Worm (Caenorhabditis elegans): ENCODE data around the gene nlp-79.

Gene nlp-79

DNA sequence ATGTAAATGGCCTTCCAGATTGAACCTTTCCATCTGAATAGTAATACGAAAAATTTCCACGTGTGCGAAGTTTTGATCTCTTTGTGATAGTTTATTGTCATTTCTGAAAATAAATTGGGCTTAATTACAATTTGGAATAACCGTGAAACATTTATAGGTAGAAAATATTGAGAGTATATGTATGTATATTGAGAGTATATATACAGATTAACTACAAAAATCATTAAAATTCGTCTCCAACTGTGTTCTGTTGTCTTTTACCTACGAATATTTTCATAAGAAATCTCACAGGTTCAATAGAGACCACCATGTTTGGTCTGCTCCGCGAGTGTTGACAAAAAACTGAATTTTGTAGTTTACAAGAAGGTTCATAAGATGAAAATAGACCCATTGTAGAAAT, 36.4 kb upstream of the nlp-79 start, which contains the start of gene best-2:
best-2 (minus strand) TSS at position 101 of the 400 bp plus-strand sequence.
- no peak for TF ChIP-seq F13C5.2 (tag; optimal IDR thresholded peaks at IDR 0.05)
- TF ChIP-seq tbx-37 (GFP tag; conservative IDR thresholded peaks at IDR 0.05), result no peak
- no peak for TF ChIP-seq hmbx-1 (tag; optimal IDR thresholded peaks at IDR 0.05)
- TF ChIP-seq B0310.2 (tag; optimal IDR thresholded peaks at IDR 0.05), result no peak
- TF ChIP-seq tra-4 (tag; optimal IDR thresholded peaks at IDR 0.05), result no peak
- no peak for TF ChIP-seq pes-1 (GFP tag; IDR thresholded peaks at IDR 0.05)
- no peak for TF ChIP-seq hmg-4 (GFP tag; optimal IDR thresholded peaks at IDR 0.05)
- no peak for TF ChIP-seq ets-7 (tag; optimal IDR thresholded peaks at IDR 0.05)
- no peak for TF ChIP-seq ceh-36 (tag; optimal IDR thresholded peaks at IDR 0.05)
- TF ChIP-seq ama-1 (optimal IDR thresholded peaks at IDR 0.05), result no peak
- TF ChIP-seq flt-1 (GFP tag; IDR thresholded peaks at IDR 0.05), result no peak
- TF ChIP-seq aly-1 (tag; optimal IDR thresholded peaks at IDR 0.05), result no peak

DNA sequence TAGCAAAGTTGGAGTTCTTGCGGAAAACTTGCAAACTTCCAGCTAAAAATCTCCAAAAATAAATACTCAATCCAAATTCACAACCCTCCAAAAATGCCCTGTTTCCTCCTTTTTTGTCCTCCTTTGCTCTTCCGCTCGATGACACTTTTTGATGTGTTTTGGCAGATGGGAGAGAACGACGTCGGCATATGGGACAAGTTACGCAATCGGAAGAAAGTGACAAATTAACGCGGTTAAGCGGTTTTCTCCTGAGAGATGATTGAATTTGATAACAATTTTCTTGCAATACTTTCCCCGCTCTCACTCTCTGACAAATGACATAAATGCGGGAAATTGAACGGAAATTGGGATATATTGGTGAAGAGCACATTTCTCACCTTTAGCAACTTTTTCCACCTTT, 32.7 kb upstream of the nlp-79 start:
- TF ChIP-seq ceh-36 (tag; optimal IDR thresholded peaks at IDR 0.05), result no peak
- TF ChIP-seq hnd-1 (tag; optimal IDR thresholded peaks at IDR 0.05), result no peak
- no peak for TF ChIP-seq tbx-37 (GFP tag; conservative IDR thresholded peaks at IDR 0.05)
- no peak for TF ChIP-seq B0310.2 (tag; optimal IDR thresholded peaks at IDR 0.05)
- TF ChIP-seq ets-7 (tag; optimal IDR thresholded peaks at IDR 0.05), result no peak
- no peak for TF ChIP-seq tbx-11 (GFP tag; IDR thresholded peaks at IDR 0.05)
- no peak for TF ChIP-seq ama-1 (optimal IDR thresholded peaks at IDR 0.05)
- no peak for TF ChIP-seq sea-1 (GFP tag; conservative IDR thresholded peaks at IDR 0.05)
- no peak for TF ChIP-seq tra-4 (tag; optimal IDR thresholded peaks at IDR 0.05)
- no peak for TF ChIP-seq flt-1 (GFP tag; IDR thresholded peaks at IDR 0.05)
- no peak for TF ChIP-seq hmbx-1 (tag; optimal IDR thresholded peaks at IDR 0.05)
- no peak for TF ChIP-seq pes-1 (GFP tag; IDR thresholded peaks at IDR 0.05)
- no peak for TF ChIP-seq F13C5.2 (tag; optimal IDR thresholded peaks at IDR 0.05)
- TF ChIP-seq aly-1 (tag; optimal IDR thresholded peaks at IDR 0.05), result no peak
- no peak for TF ChIP-seq hmg-4 (GFP tag; optimal IDR thresholded peaks at IDR 0.05)
- no peak for TF ChIP-seq scrt-1 (GFP tag; IDR thresholded peaks at IDR 0.05)
- no peak for TF ChIP-seq ceh-13 (GFP tag; optimal IDR thresholded peaks at IDR 0.05)

DNA sequence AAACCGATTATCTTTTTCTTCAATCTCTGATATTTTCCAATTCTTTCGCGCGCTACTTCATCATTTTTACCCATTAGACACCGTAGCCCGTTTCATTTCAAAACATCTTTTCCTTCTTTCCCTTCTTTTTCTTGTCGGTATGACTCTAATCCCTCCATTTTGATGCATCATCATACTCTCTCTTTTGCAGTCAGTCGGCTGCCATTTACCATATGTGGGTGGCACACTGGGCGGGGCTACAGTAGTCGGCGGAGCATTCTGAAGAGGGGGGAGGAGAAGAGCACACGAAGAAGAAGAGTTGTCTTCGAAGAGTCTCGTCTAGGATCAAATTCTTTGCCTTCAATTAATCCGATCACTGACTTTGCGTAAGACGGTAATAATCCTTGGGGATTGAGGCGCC, 30.6 kb upstream of the nlp-79 start, which contains the start of gene unc-30:
unc-30 (plus strand) TSS at position 184 of the 400 bp plus-strand sequence.
- no peak for TF ChIP-seq aly-1 (tag; optimal IDR thresholded peaks at IDR 0.05)
- peak; percentile 63 for TF ChIP-seq ceh-36 (tag; optimal IDR thresholded peaks at IDR 0.05)
- no peak for TF ChIP-seq tra-4 (tag; optimal IDR thresholded peaks at IDR 0.05)
- TF ChIP-seq sea-1 (GFP tag; conservative IDR thresholded peaks at IDR 0.05), result no peak
- no peak for TF ChIP-seq pes-1 (GFP tag; IDR thresholded peaks at IDR 0.05)

DNA sequence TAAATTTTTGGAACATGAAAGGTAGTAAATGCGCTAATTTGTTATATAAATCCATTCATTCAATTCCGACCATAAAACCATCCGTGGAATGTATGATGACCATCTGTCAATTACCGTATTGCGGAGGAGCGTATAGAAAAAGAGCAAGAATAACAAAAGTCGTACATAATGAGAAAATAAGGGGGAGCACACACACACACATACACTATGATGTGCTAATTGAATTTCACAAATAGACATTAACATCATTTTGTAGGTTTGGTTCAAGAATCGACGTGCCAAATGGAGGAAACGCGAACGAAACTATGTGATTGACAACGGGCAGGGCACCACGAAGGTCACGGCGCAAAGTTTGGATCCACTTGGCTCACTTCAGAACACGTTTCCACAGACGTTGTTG, 28.0 kb upstream of the nlp-79 start:
- TF ChIP-seq tra-4 (tag; optimal IDR thresholded peaks at IDR 0.05) (no peak), flt-1 (GFP tag; IDR thresholded peaks at IDR 0.05) (no peak), pes-1 (GFP tag; IDR thresholded peaks at IDR 0.05) (no peak), ceh-36 (tag; optimal IDR thresholded peaks at IDR 0.05) (no peak), ets-7 (tag; optimal IDR thresholded peaks at IDR 0.05) (no peak), hmbx-1 (tag; optimal IDR thresholded peaks at IDR 0.05) (no peak)

DNA sequence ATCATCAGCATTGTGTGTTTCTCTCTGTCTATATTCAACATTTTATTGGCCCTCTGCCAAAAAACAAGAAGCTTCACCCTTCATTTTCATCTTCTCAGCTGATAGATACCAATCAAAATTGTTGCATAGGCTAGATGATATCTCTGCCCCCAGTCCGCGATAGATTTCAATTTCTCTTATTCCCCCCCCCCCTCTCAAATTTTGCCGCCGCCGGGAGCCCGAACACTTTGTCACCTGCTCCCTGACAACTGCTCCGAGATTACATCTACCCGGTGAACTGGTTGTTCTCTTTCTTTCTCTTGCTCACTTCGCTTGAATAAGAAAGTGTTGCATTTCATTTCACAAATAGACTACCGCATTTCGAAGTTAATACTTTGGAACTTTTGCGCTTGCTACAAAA, 23.4 kb upstream of the nlp-79 start:
- TF ChIP-seq tbx-11 (GFP tag; IDR thresholded peaks at IDR 0.05) (no peak), hmg-4 (GFP tag; optimal IDR thresholded peaks at IDR 0.05) (no peak), tbx-37 (GFP tag; conservative IDR thresholded peaks at IDR 0.05) (no peak), flt-1 (GFP tag; IDR thresholded peaks at IDR 0.05) (no peak), pes-1 (GFP tag; IDR thresholded peaks at IDR 0.05) (no peak), aly-1 (tag; optimal IDR thresholded peaks at IDR 0.05) (no peak), hmbx-1 (tag; optimal IDR thresholded peaks at IDR 0.05) (no peak), ceh-36 (tag; optimal IDR thresholded peaks at IDR 0.05) (no peak)

DNA sequence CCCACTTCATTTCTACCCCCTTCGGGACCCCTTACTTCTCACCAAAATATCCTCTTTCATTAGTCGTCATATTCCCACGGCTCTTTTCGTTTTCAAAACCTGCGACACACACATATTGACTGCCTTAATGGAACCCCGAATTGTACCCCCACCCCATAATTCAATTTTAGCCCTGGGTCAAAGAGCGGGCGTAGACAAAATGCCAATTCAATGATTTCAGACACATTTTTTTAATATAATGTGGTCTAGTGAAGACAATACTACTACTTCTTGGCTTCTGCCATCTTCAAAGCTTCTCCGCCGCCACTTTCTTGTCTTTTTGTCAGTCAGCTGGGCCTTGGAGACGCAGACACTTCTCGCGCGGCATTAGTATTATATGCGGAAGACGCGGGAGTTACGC, 21.7 kb upstream of the nlp-79 start:
- TF ChIP-seq ceh-36 (tag; optimal IDR thresholded peaks at IDR 0.05), result no peak
- TF ChIP-seq scrt-1 (GFP tag; IDR thresholded peaks at IDR 0.05), result no peak
- no peak for TF ChIP-seq tra-4 (tag; optimal IDR thresholded peaks at IDR 0.05)
- TF ChIP-seq tbx-11 (GFP tag; IDR thresholded peaks at IDR 0.05), result no peak
- no peak for TF ChIP-seq aly-1 (tag; optimal IDR thresholded peaks at IDR 0.05)
- TF ChIP-seq hmbx-1 (tag; optimal IDR thresholded peaks at IDR 0.05), result no peak
- no peak for TF ChIP-seq flt-1 (GFP tag; IDR thresholded peaks at IDR 0.05)
- TF ChIP-seq ceh-13 (GFP tag; optimal IDR thresholded peaks at IDR 0.05), result no peak

DNA sequence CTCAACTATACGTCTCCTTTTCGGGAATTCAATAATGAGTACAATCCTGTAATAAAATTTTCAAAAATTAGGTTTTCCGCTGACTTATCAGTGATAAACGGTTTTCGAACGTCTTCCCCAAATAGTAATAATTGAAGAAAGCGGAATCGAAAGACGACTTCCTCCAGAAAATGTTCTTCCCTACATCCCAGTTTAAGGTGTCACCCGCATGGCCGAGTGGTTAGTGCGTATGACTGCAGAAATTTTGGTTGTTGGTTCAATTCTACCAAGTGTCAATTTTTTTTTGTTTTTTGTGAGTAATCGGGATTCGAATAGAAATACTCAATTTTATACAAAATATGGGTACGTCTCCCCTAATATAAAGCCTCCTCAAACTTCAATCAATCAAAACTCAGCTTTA, 8.6 kb upstream of the nlp-79 start:
- 0 out of 2 replicates have a peak, but pooled peaks have one; percentile 27 for TF ChIP-seq tbx-37 (GFP tag; conservative IDR thresholded peaks at IDR 0.05)
- TF ChIP-seq pes-1 (GFP tag; IDR thresholded peaks at IDR 0.05), result peak; percentile 73
- peak; percentile 71 for TF ChIP-seq flt-1 (GFP tag; IDR thresholded peaks at IDR 0.05)
- TF ChIP-seq scrt-1 (GFP tag; IDR thresholded peaks at IDR 0.05), result peak; percentile 76
- TF ChIP-seq sea-1 (GFP tag; conservative IDR thresholded peaks at IDR 0.05), result peak; percentile 73; the same call in 1 of the 2 replicates

DNA sequence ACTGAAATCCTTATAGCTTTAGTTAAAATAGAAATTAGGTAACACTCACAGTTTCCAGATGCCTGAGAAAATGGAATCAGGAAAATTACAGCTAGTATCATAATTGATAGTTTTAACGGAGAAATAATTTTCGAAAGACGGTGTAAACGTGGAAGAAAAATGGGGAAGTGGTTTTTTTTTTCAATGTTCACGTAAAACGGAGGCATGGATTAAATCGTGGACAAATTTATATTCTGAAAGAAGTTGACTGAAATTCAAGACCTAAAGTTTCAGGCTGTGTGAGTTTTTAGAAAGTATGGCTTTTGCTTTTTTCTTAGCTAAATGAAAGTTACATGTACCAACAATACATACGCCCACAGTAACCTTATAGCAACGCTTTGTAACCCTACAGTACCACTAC, 7.1 kb upstream of the nlp-79 start, which contains the start of gene spe-43:
spe-43 (minus strand) TSS at position 101 of the 400 bp plus-strand sequence.
- TF ChIP-seq sea-1 (GFP tag; conservative IDR thresholded peaks at IDR 0.05) (no peak), tbx-37 (GFP tag; conservative IDR thresholded peaks at IDR 0.05) (no peak), hnd-1 (tag; optimal IDR thresholded peaks at IDR 0.05) (no peak), ets-7 (tag; optimal IDR thresholded peaks at IDR 0.05) (no peak), tra-4 (tag; optimal IDR thresholded peaks at IDR 0.05) (no peak), aly-1 (tag; optimal IDR thresholded peaks at IDR 0.05) (no peak), B0310.2 (tag; optimal IDR thresholded peaks at IDR 0.05) (no peak), ama-1 (optimal IDR thresholded peaks at IDR 0.05) (no peak), ceh-13 (GFP tag; optimal IDR thresholded peaks at IDR 0.05) (no peak), hmg-4 (GFP tag; optimal IDR thresholded peaks at IDR 0.05) (no peak), scrt-1 (GFP tag; IDR thresholded peaks at IDR 0.05) (no peak), tbx-11 (GFP tag; IDR thresholded peaks at IDR 0.05) (no peak)
